Fruit fly (Drosophila melanogaster) whole organism, prepupa: ENCODE results near the gene CG31445.
A peak's percentile ranks its signal among the peaks of the same experiment; 100 is the strongest.

Experiments used
- CG10669 ChIP-seq: fragments of 200-800 bp; sonication (Bioruptor generic); optimal IDR thresholded peaks from 3 replicates; lab custom pipeline; 2018; ENCODE audit warnings: missing biosample characterization, mild to moderate bottlenecking, missing genetic modification characterization, moderate library complexity
- CG11294 ChIP-seq: fragments of 200-800 bp; sonication (Bioruptor generic); IDR thresholded peaks from 2 replicates; pipeline ENCODE4 v1.3.6; 2022; ENCODE audit warnings: missing biosample characterization, missing genetic modification characterization
- CG6163 ChIP-seq: fragments of 200-800 bp; sonication (Bioruptor generic); IDR thresholded peaks from 3 replicates; pipeline ENCODE4 v1.3.6; 2022; ENCODE audit warnings: missing biosample characterization, missing genetic modification characterization
- CG6276 ChIP-seq: fragments of 200-800 bp; sonication (Bioruptor generic); optimal IDR thresholded peaks from 2 replicates; lab custom pipeline; 2017; ENCODE audit warnings: missing biosample characterization, mild to moderate bottlenecking, missing genetic modification characterization
- CG6854 ChIP-seq: fragments of 200-800 bp; sonication (Bioruptor generic); optimal IDR thresholded peaks from 2 replicates; lab custom pipeline; 2017; ENCODE audit warnings: missing biosample characterization, mild to moderate bottlenecking, missing genetic modification characterization
- CG9139 ChIP-seq: fragments of 200-800 bp; sonication (Bioruptor generic); optimal IDR thresholded peaks from 3 replicates; lab custom pipeline; 2017; ENCODE audit warnings: missing biosample characterization, mild to moderate bottlenecking, missing genetic modification characterization
- Eip75B ChIP-seq: fragments of 200-800 bp; sonication (Bioruptor generic); optimal IDR thresholded peaks from 3 replicates; lab custom pipeline; 2016; ENCODE audit warnings: missing biosample characterization, missing genetic modification characterization
- dsx ChIP-seq: fragments of 200-800 bp; optimal IDR thresholded peaks from 3 replicates; lab custom pipeline; 2019; ENCODE audit warnings: missing biosample characterization, mild to moderate bottlenecking, missing genetic modification characterization, moderate library complexity; ENCODE audit not compliant: poor library complexity, severe bottlenecking
- fd59A ChIP-seq: fragments of 200-800 bp; sonication (Bioruptor generic); optimal IDR thresholded peaks from 2 replicates; lab custom pipeline; 2017; ENCODE audit warnings: missing biosample characterization, mild to moderate bottlenecking, missing genetic modification characterization, missing genetic modification reagents
- fd85E ChIP-seq: fragments of 200-800 bp; sonication (Bioruptor generic); optimal IDR thresholded peaks from 3 replicates; lab custom pipeline; 2016; ENCODE audit warnings: missing biosample characterization, missing genetic modification characterization
- lz ChIP-seq: fragments of 200-800 bp; sonication (Bioruptor generic); optimal IDR thresholded peaks from 3 replicates; lab custom pipeline; 2016; ENCODE audit warnings: missing biosample characterization, missing genetic modification characterization
- svp ChIP-seq: fragments of 200-800 bp; sonication (Bioruptor generic); peaks from one replicate; lab custom pipeline; 2016; ENCODE audit warnings: missing biosample characterization, missing genetic modification characterization
- topi ChIP-seq: fragments of 200-800 bp; sonication (Bioruptor generic); optimal IDR thresholded peaks from 3 replicates; lab custom pipeline; 2016; ENCODE audit warnings: missing biosample characterization, missing genetic modification characterization
- vri ChIP-seq: fragments of 200-800 bp; sonication (Bioruptor generic); optimal IDR thresholded peaks from 3 replicates; lab custom pipeline; 2016; ENCODE audit warnings: missing biosample characterization, mild to moderate bottlenecking, missing genetic modification characterization

- TF ChIP-seq CG6163 (peak; percentile 35; the same call in 2 of the 3 replicates), CG6854 (GFP tag; lab: Kevin White, UChicago) (no peak), CG10669 (no peak), vri (no peak), CG6276 (GFP tag; lab: Kevin White, UChicago) (peak; percentile 26), fd85E (GFP tag; lab: Kevin White, UChicago) (no peak), fd59A (GFP tag; lab: Kevin White, UChicago) (no peak), Eip75B (GFP tag; lab: Kevin White, UChicago) (no peak), topi (GFP tag; lab: Kevin White, UChicago) (no peak), lz (GFP tag; lab: Kevin White, UChicago) (no peak), svp (GFP tag; lab: Kevin White, UChicago) (no peak), dsx (GFP tag; lab: Kevin White, UChicago) (no peak), CG11294 (GFP tag; lab: Robert Waterston, UW) (no peak), CG9139 (GFP tag; lab: Kevin White, UChicago) (no peak)
These were observed 5.8 kb upstream of the CG31445 start, which contains the start of gene SP1029 for dm6 chr3R:29250272-29251018.
